Worm (Caenorhabditis elegans) whole organism, L4 larva: ENCODE measurements around the gene T06E4.21.

ENCODE experiments used
- ces-1 ChIP-seq: fragments of 150-350 bp; sonication (generic microtip); optimal IDR thresholded peaks from 4 replicates; lab custom pipeline; 2014; ENCODE audit warnings: missing biosample characterization, missing genetic modification reagents, missing genetic modification characterization
- fos-1 ChIP-seq: fragments of 150-350 bp; optimal IDR thresholded peaks from 2 replicates; lab custom pipeline; 2014; ENCODE audit warnings: missing biosample characterization, missing genetic modification characterization
- gei-8 ChIP-seq: fragments of 200-800 bp; sonication (Bioruptor generic); optimal IDR thresholded peaks from 2 replicates; lab custom pipeline; 2018; ENCODE audit warnings: mild to moderate bottlenecking, missing genetic modification characterization, missing compliant biosample characterization
- lin-15B ChIP-seq: fragments of 150-350 bp; sonication (generic microtip); optimal IDR thresholded peaks from 3 replicates; lab custom pipeline; 2014; ENCODE audit warnings: missing biosample characterization, missing genetic modification characterization
- nhr-25 ChIP-seq: sonication (generic microtip); optimal IDR thresholded peaks from 2 replicates; lab custom pipeline; 2017; ENCODE audit warnings: missing genetic modification characterization, mild to moderate bottlenecking, missing compliant biosample characterization, antibody characterized with exemption, moderate library complexity, borderline replicate concordance; ENCODE audit not compliant: insufficient read depth
- nhr-42 ChIP-seq: fragments of 200-800 bp; sonication (Bioruptor generic); IDR thresholded peaks from 2 replicates; pipeline ENCODE4 v1.3.6; 2022; ENCODE audit warnings: missing genetic modification characterization, missing compliant biosample characterization
- nhr-48 ChIP-seq: sonication (generic microtip); optimal IDR thresholded peaks from 2 replicates; lab custom pipeline; 2016; ENCODE audit warnings: mild to moderate bottlenecking, missing genetic modification characterization, missing compliant biosample characterization
- nhr-76 ChIP-seq: fragments of 150-350 bp; optimal IDR thresholded peaks from 2 replicates; lab custom pipeline; 2014; ENCODE audit warnings: missing biosample characterization, missing genetic modification characterization
- pqm-1 ChIP-seq: sonication (generic microtip); optimal IDR thresholded peaks from 2 replicates; lab custom pipeline; 2017; ENCODE audit warnings: missing biosample characterization, missing genetic modification characterization
- sdz-12 ChIP-seq: fragments of 200-800 bp; sonication (Bioruptor generic); optimal IDR thresholded peaks from 2 replicates; lab custom pipeline; 2018; ENCODE audit warnings: mild to moderate bottlenecking, missing genetic modification characterization, missing compliant biosample characterization
- snpc-1.2 ChIP-seq: fragments of 200-800 bp; sonication (Bioruptor generic); IDR thresholded peaks from 2 replicates; pipeline ENCODE4 v1.3.6; 2022; ENCODE audit warnings: missing genetic modification reagents, missing genetic modification characterization, missing compliant biosample characterization
- unc-62 ChIP-seq, 3 experiments: fragments of 150-350 bp in 1 of 3; sonication (generic microtip); optimal IDR thresholded peaks in 2 of 3; peaks in 1 of 3; 1 replicate in 1 of 3; 2 replicates in 2 of 3; lab custom pipeline; 2014 to 2017; ENCODE audit warnings: missing biosample characterization in 3 of 3, missing genetic modification characterization in 3 of 3, missing genetic modification reagents in 3 of 3, missing genotype in 1 of 3
- ztf-11 ChIP-seq: fragments of 150-350 bp; optimal IDR thresholded peaks from 2 replicates; lab custom pipeline; 2014; ENCODE audit warnings: missing biosample characterization, missing genetic modification characterization

ce11 chrV:9630542-9630941, 20.9 kb upstream of the T06E4.21 start:
- TF ChIP-seq nhr-48 (no peak), sdz-12 (GFP tag; lab: Kevin White, UChicago) (no peak), fos-1 (tag; lab: Kevin White, UChicago) (no peak), unc-62 (GFP tag; optimal IDR thresholded peaks at IDR 0.05 in 1 of 2; lab: Kevin White, UChicago) (no peak), unc-62 (tag; optimal IDR thresholded peaks at IDR 0.05; lab: Kevin White, UChicago) (no peak), gei-8 (GFP tag; lab: Kevin White, UChicago) (no peak), pqm-1 (tag; lab: Kevin White, UChicago) (no peak), ztf-11 (no peak), lin-15B (tag; lab: Kevin White, UChicago) (no peak), ces-1 (GFP tag; lab: Kevin White, UChicago) (no peak), nhr-25 (tag; lab: Kevin White, UChicago) (no peak), nhr-42 (no peak), nhr-76 (no peak), snpc-1.2 (GFP tag; lab: Robert Waterston, UW) (no peak)
